Fruit fly (Drosophila melanogaster) Kc167 (cell line): ENCODE measurements around the gene PIP82.

ENCODE experiments used
- Myc ChIP-seq: fragments of >200 bp; optimal IDR thresholded peaks from 2 replicates; lab custom pipeline; 2017; ENCODE audit warnings: missing external identifiers
- Sin3A ChIP-seq: fragments of >200 bp; optimal IDR thresholded peaks from 2 replicates; lab custom pipeline; 2018; ENCODE audit warnings: missing external identifiers
- h ChIP-seq: fragments of >200 bp; optimal IDR thresholded peaks from 3 replicates; lab custom pipeline; 2018; ENCODE audit warnings: missing external identifiers
- insv ChIP-seq: fragments of >200 bp; optimal IDR thresholded peaks from 3 replicates; lab custom pipeline; 2018; ENCODE audit warnings: missing external identifiers
- psq ChIP-seq: fragments of >200 bp; optimal IDR thresholded peaks from 2 replicates; lab custom pipeline; 2017; ENCODE audit warnings: missing external identifiers
- ttk ChIP-seq: sonication (Bioruptor generic); optimal IDR thresholded peaks from 2 replicates; lab custom pipeline; 2017; ENCODE audit warnings: missing external identifiers

DNA sequence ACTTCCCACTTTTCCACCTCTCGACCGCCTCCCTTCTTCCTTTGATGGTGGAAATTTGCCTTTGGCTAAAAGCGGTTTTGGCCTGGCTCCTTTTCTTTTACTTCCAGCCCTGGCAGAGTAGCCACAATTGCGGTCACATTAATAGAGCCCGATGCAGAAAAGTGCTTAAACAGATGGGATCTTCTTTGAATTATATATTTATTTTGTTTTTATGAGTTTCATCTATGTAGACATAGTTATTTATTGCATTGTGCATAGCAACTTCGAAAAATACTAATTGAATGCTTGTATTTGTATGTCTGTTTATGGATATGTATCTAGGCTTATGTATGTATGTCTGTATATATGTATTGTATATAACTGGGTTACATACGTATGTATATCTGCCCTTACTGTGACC, 12.5 kb upstream of the PIP82 start:
- no peak for TF ChIP-seq ttk (lab: Kevin White, UChicago)
- no peak for TF ChIP-seq h
- no peak for TF ChIP-seq psq (lab: Kevin White, UChicago)
- no peak for TF ChIP-seq Sin3A (lab: Kevin White, UChicago)
- TF ChIP-seq Myc, result no peak
- no peak for TF ChIP-seq insv (lab: Kevin White, UChicago)
